Worm (Caenorhabditis elegans): ENCODE measurements around the gene mltn-8.

DNA sequence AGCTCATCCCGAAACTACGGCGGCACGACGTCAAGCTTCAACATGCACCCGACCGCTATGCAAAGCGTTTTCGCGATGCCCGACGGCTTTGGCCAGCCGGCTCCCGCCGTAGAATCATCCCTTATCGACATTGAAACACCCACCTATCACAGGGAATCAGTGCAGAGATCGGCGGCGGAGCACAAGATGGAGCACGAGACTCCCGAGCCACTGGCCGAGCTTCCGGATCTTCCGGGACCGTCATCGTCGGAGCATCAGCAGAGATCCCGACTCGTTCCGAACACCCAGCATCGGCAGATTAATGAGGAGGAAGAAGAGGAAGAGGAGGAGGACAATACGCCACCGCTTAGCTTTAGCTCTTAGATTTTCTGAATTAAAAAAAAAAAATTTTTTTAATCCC is 21.6 kb downstream of the mltn-8 start:
- no peak for TF ChIP-seq mml-1 (tag; optimal IDR thresholded peaks at IDR 0.05)
- no peak for TF ChIP-seq fos-1 (tag; optimal IDR thresholded peaks at IDR 0.05)
- TF ChIP-seq egl-27 (tag; optimal IDR thresholded peaks at IDR 0.05), result no peak
- TF ChIP-seq nhr-23 (tag; optimal IDR thresholded peaks at IDR 0.05), result no peak
- TF ChIP-seq jun-1 (tag; optimal IDR thresholded peaks at IDR 0.05), result no peak
- no peak for TF ChIP-seq aly-2 (tag; optimal IDR thresholded peaks at IDR 0.05)
- no peak for TF ChIP-seq zag-1 (tag; optimal IDR thresholded peaks at IDR 0.05)
- TF ChIP-seq lin-15B (tag; optimal IDR thresholded peaks at IDR 0.05), result no peak
- no peak for TF ChIP-seq fkh-10 (GFP tag; optimal IDR thresholded peaks at IDR 0.05)
